Comparison of ENCODE assay signal across 4 worm cellular contexts in the genomic region with DNA sequence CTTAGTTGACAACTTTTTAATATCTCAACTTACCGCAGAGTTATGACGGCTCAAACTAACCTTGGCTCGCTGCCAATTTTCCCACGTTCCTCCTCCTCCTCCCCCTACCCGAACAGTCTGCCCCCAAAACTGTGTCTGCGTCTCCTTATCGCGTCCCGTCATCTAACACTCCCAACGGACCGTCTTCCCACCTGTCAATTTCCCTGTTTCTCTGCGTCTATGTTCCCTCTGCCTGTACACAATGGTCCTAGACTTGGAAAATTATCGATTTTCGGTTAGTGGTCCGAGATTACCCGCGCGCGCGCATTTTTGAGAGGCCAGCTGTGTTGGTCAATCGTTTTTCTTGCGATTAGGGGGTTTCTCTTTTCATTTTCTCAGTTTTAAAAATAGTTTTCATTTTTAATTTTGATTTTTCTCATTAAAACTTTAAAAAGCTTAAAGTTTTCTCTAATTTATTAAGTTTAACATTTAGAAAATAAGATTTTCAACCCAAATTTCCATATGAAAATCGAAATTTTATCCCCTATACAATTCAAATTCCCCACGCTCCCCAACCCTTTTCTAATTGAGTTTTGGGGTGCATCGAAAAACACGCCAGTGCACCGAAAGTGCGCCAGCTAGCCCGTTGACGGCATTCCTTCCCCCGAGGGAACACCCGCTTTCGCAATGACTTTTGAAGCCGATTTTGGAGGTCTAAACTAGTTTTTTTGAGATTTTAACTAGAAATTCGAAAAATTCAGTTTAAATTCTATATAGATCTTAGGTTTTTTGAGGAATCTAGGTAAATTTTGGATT.
TF ChIP-seq lines count a peak whose summit lies in the region.

A gene (plus strand): TSS at position 220 of the 795 bp plus-strand sequence.

TF ChIP-seq in whole organism, L2 larva, 48 proteins besides CTCF, POLR2A, EP300 and RAD21 (continues in another document):
- TF ChIP-seq nhr-129 (tag; optimal IDR thresholded peaks at IDR 0.05; lab: Kevin White, UChicago) (peak; percentile 23), ceh-16 (tag; optimal IDR thresholded peaks at IDR 0.05; lab: Kevin White, UChicago) (no peak), sem-4 (tag; optimal IDR thresholded peaks at IDR 0.05; lab: Kevin White, UChicago) (peak; percentile 15), blmp-1 (tag; optimal IDR thresholded peaks at IDR 0.05; lab: Kevin White, UChicago; ENCODE audit: insufficient read depth) (no peak), nhr-11 (tag; optimal IDR thresholded peaks at IDR 0.05; lab: Kevin White, UChicago) (no peak), zag-1 (tag; optimal IDR thresholded peaks at IDR 0.05; lab: Kevin White, UChicago) (peak; percentile 31), fos-1 (tag; optimal IDR thresholded peaks at IDR 0.05; lab: Kevin White, UChicago) (peak; percentile 29), R02D3.7 (tag; optimal IDR thresholded peaks at IDR 0.05; lab: Kevin White, UChicago) (no peak), aly-2 (tag; optimal IDR thresholded peaks at IDR 0.05; lab: Kevin White, UChicago) (no peak), sma-9 (GFP tag; optimal IDR thresholded peaks at IDR 0.05; lab: Kevin White, UChicago) (peak; percentile 6), sma-9 (tag; optimal IDR thresholded peaks at IDR 0.05; lab: Kevin White, UChicago) (no peak), sma-3 (GFP tag; optimal IDR thresholded peaks at IDR 0.05; lab: Kevin White, UChicago) (no peak), skn-1 (tag; optimal IDR thresholded peaks at IDR 0.05; lab: Kevin White, UChicago) (no peak), elt-1 (tag; optimal IDR thresholded peaks at IDR 0.05; lab: Kevin White, UChicago) (no peak), ceh-82 (tag; optimal IDR thresholded peaks at IDR 0.05; lab: Kevin White, UChicago) (no peak), alr-1 (tag; optimal IDR thresholded peaks at IDR 0.05; lab: Kevin White, UChicago) (no peak), crh-2 (tag; optimal IDR thresholded peaks at IDR 0.05; lab: Kevin White, UChicago) (peak; percentile 44), peb-1 (tag; optimal IDR thresholded peaks at IDR 0.05; lab: Kevin White, UChicago) (no peak), mbf-1 (tag; optimal IDR thresholded peaks at IDR 0.05; lab: Kevin White, UChicago) (no peak), lin-11 (tag; optimal IDR thresholded peaks at IDR 0.05; lab: Kevin White, UChicago) (no peak), mdl-1 (tag; optimal IDR thresholded peaks at IDR 0.05; lab: Kevin White, UChicago) (no peak)

TF ChIP-seq in whole organism, L4 larva, 104 proteins besides CTCF, POLR2A, EP300 and RAD21 (continues in another document):
- TF ChIP-seq pqm-1 (tag; optimal IDR thresholded peaks at IDR 0.05; lab: Kevin White, UChicago): peak; percentile 37
- TF ChIP-seq mes-2 (tag; optimal IDR thresholded peaks at IDR 0.05; lab: Kevin White, UChicago; ENCODE audit: poor library complexity, severe bottlenecking): peak; percentile 48
- no peak for TF ChIP-seq lin-38 (GFP tag; IDR thresholded peaks at IDR 0.05; lab: Robert Waterston, UW)
- 0 out of 2 replicates have a peak, but pooled peaks have one; percentile 5 for TF ChIP-seq vab-7 (GFP tag; IDR thresholded peaks at IDR 0.05; lab: Robert Waterston, UW)
- TF ChIP-seq mdt-29 (GFP tag; IDR thresholded peaks at IDR 0.05; lab: Robert Waterston, UW): no peak
- peak; percentile 28 for TF ChIP-seq duxl-1 (tag; optimal IDR thresholded peaks at IDR 0.05; lab: Kevin White, UChicago; ENCODE audit: poor library complexity)
- no peak for TF ChIP-seq ztf-11 (tag; optimal IDR thresholded peaks at IDR 0.05; lab: Kevin White, UChicago)
- no peak for TF ChIP-seq lin-29 (GFP tag; IDR thresholded peaks at IDR 0.05; lab: Robert Waterston, UW)
- TF ChIP-seq lim-7 (GFP tag; IDR thresholded peaks at IDR 0.05; lab: Robert Waterston, UW): no peak
- TF ChIP-seq ctbp-1 (GFP tag; IDR thresholded peaks at IDR 0.05; lab: Robert Waterston, UW): peak; percentile 53; the same call in 1 of the 2 replicates
- TF ChIP-seq cey-2 (tag; optimal IDR thresholded peaks at IDR 0.05; lab: Kevin White, UChicago; ENCODE audit: borderline replicate concordance, insufficient read depth): no peak
- TF ChIP-seq hif-1 (tag; optimal IDR thresholded peaks at IDR 0.05; lab: Kevin White, UChicago): peak in 1 of 2 experiments; percentile 19
- TF ChIP-seq snpc-4 (tag; optimal IDR thresholded peaks at IDR 0.05; lab: Kevin White, UChicago): no peak
- TF ChIP-seq sdz-12 (GFP tag; optimal IDR thresholded peaks at IDR 0.05; lab: Kevin White, UChicago): no peak
- no peak for TF ChIP-seq attf-4 (tag; optimal IDR thresholded peaks at IDR 0.05; lab: Kevin White, UChicago)
- peak in 1 of 2 experiments; percentile 69 for TF ChIP-seq lsy-2 (tag; optimal IDR thresholded peaks at IDR 0.05; lab: Kevin White, UChicago)
- peak; percentile 60 for TF ChIP-seq mxl-3 (GFP tag; optimal IDR thresholded peaks at IDR 0.05; lab: Kevin White, UChicago)
- no peak for TF ChIP-seq F49E8.2 (tag; optimal IDR thresholded peaks at IDR 0.05; lab: Kevin White, UChicago; ENCODE audit: borderline replicate concordance)
- TF ChIP-seq lin-15B (tag; optimal IDR thresholded peaks at IDR 0.05; lab: Kevin White, UChicago): no peak
- TF ChIP-seq dmd-6 (GFP tag; IDR thresholded peaks at IDR 0.05; lab: Robert Waterston, UW): peak; percentile 70

TF ChIP-seq in whole organism, late embryonic, 69 proteins besides CTCF, POLR2A, EP300 and RAD21:
- TF ChIP-seq unc-42 (tag; optimal IDR thresholded peaks at IDR 0.05; lab: Kevin White, UChicago) (peak; percentile 91), ets-4 (tag; optimal IDR thresholded peaks at IDR 0.05; lab: Kevin White, UChicago) (peak; percentile 15), nfya-1 (tag; optimal IDR thresholded peaks at IDR 0.05; lab: Kevin White, UChicago) (no peak), che-1 (tag; optimal IDR thresholded peaks at IDR 0.05; lab: Kevin White, UChicago) (peak; percentile 26), unc-3 (GFP tag; conservative IDR thresholded peaks at IDR 0.05; lab: Robert Waterston, UW) (peak; percentile 48; the same call in 1 of the 2 replicates), unc-3 (tag; optimal IDR thresholded peaks at IDR 0.05; lab: Kevin White, UChicago) (peak; percentile 82), K02D7.2 (tag; optimal IDR thresholded peaks at IDR 0.05; lab: Kevin White, UChicago) (peak; percentile 27), unc-86 (tag; optimal IDR thresholded peaks at IDR 0.05; lab: Kevin White, UChicago) (no peak), ceh-31 (tag; optimal IDR thresholded peaks at IDR 0.05; lab: Kevin White, UChicago) (peak; percentile 1), ref-2 (tag; optimal IDR thresholded peaks at IDR 0.05; lab: Kevin White, UChicago) (peak; percentile 52), madf-2 (tag; optimal IDR thresholded peaks at IDR 0.05; lab: Kevin White, UChicago) (no peak), odd-2 (tag; optimal IDR thresholded peaks at IDR 0.05; lab: Kevin White, UChicago) (no peak), ceh-48 (tag; optimal IDR thresholded peaks at IDR 0.05; lab: Kevin White, UChicago) (peak; percentile 67), unc-55 (GFP tag; optimal IDR thresholded peaks at IDR 0.05; lab: Kevin White, UChicago) (peak; percentile 28), elt-2 (tag; optimal IDR thresholded peaks at IDR 0.05; lab: Kevin White, UChicago) (peak; percentile 53), ceh-14 (tag; optimal IDR thresholded peaks at IDR 0.05; lab: Kevin White, UChicago) (peak; percentile 7)

TF ChIP-seq in whole organism, mixed stage, embryonic, 35 proteins besides CTCF, POLR2A, EP300 and RAD21 (continues in another document):
- TF ChIP-seq lin-13 (tag; optimal IDR thresholded peaks at IDR 0.05; lab: Kevin White, UChicago) (peak; percentile 19), drap-1 (GFP tag; optimal IDR thresholded peaks at IDR 0.05; lab: Kevin White, UChicago) (no peak), lin-32 (GFP tag; optimal IDR thresholded peaks at IDR 0.05; lab: Kevin White, UChicago) (peak; percentile 92), elt-3 (tag; optimal IDR thresholded peaks at IDR 0.05; lab: Kevin White, UChicago) (no peak), mep-1 (tag; optimal IDR thresholded peaks at IDR 0.05; lab: Kevin White, UChicago) (no peak), ceh-83 (GFP tag; optimal IDR thresholded peaks at IDR 0.05; lab: Kevin White, UChicago) (no peak), ceh-39 (tag; optimal IDR thresholded peaks at IDR 0.05; lab: Kevin White, UChicago) (peak; percentile 96), mab-5 (tag; optimal IDR thresholded peaks at IDR 0.05; lab: Kevin White, UChicago) (no peak), snpc-4 (tag; optimal IDR thresholded peaks at IDR 0.05; lab: Kevin White, UChicago) (no peak), ceh-43 (GFP tag; optimal IDR thresholded peaks at IDR 0.05; lab: Kevin White, UChicago) (peak; percentile 43), sem-2 (GFP tag; optimal IDR thresholded peaks at IDR 0.05; lab: Kevin White, UChicago) (no peak), lsy-2 (tag; optimal IDR thresholded peaks at IDR 0.05; lab: Kevin White, UChicago) (no peak), zip-8 (tag; optimal IDR thresholded peaks at IDR 0.05; lab: Kevin White, UChicago) (no peak), unc-120 (tag; optimal IDR thresholded peaks at IDR 0.05; lab: Kevin White, UChicago; ENCODE audit: poor library complexity, severe bottlenecking) (peak; percentile 28), nhr-237 (tag; optimal IDR thresholded peaks at IDR 0.05; lab: Kevin White, UChicago) (no peak), hlh-1 (tag; optimal IDR thresholded peaks at IDR 0.05; lab: Kevin White, UChicago) (peak; percentile 32), ztf-11 (tag; optimal IDR thresholded peaks at IDR 0.05; lab: Kevin White, UChicago) (no peak), ces-1 (GFP tag; optimal IDR thresholded peaks at IDR 0.05; lab: Kevin White, UChicago) (peak; percentile 75), pha-4 (tag; optimal IDR thresholded peaks at IDR 0.05; lab: Kevin White, UChicago) (no peak), M03D4.4 (tag; optimal IDR thresholded peaks at IDR 0.05; lab: Kevin White, UChicago) (no peak), flh-1 (GFP tag; optimal IDR thresholded peaks at IDR 0.05; lab: Kevin White, UChicago) (no peak), unc-39 (tag; optimal IDR thresholded peaks at IDR 0.05; lab: Kevin White, UChicago) (no peak), nhr-28 (tag; optimal IDR thresholded peaks at IDR 0.05; lab: Kevin White, UChicago) (no peak), nhr-12 (tag; optimal IDR thresholded peaks at IDR 0.05; lab: Kevin White, UChicago) (no peak), ham-2 (GFP tag; optimal IDR thresholded peaks at IDR 0.05; lab: Kevin White, UChicago) (peak; percentile 63), cnd-1 (tag; optimal IDR thresholded peaks at IDR 0.05; lab: Kevin White, UChicago) (peak; percentile 76), mls-2 (tag; optimal IDR thresholded peaks at IDR 0.05; lab: Kevin White, UChicago) (peak; percentile 27), sptf-1 (tag; optimal IDR thresholded peaks at IDR 0.05; lab: Kevin White, UChicago) (peak; percentile 56), tbx-8 (GFP tag; optimal IDR thresholded peaks at IDR 0.05; lab: Kevin White, UChicago) (no peak), bed-3 (GFP tag; optimal IDR thresholded peaks at IDR 0.05; lab: Kevin White, UChicago) (no peak), blmp-1 (tag; optimal IDR thresholded peaks at IDR 0.05; lab: Kevin White, UChicago) (no peak), elt-1 (tag; optimal IDR thresholded peaks at IDR 0.05; lab: Kevin White, UChicago; ENCODE audit: borderline replicate concordance, insufficient read depth) (peak; percentile 93)
